Worm (Caenorhabditis elegans): Measurements from ENCODE around the gene C16C10.2.

ce11 chrIII:4196301-4196987 is 18.0 kb upstream of the C16C10.2 start:
- no peak for TF ChIP-seq tbp1 (GFP tag; optimal IDR thresholded peaks at IDR 0.05)
- TF ChIP-seq fkh-3 (tag; optimal IDR thresholded peaks at IDR 0.05) = no peak
- no peak for TF ChIP-seq somi-1 (GFP tag; optimal IDR thresholded peaks at IDR 0.05)
- no peak for TF ChIP-seq pha-4 (tag; optimal IDR thresholded peaks at IDR 0.05)
- TF ChIP-seq F33H1.4 (GFP tag; IDR thresholded peaks at IDR 0.05) = no peak
- no peak for TF ChIP-seq madf-8 (GFP tag; conservative IDR thresholded peaks at IDR 0.05)
- no peak for TF ChIP-seq B0261.1 (tag; optimal IDR thresholded peaks at IDR 0.05)
- TF ChIP-seq F49E8.2 (tag; optimal IDR thresholded peaks at IDR 0.05; ENCODE audit: insufficient read depth) = no peak
- TF ChIP-seq egl-18 (GFP tag; IDR thresholded peaks at IDR 0.05) = no peak
- no peak for TF ChIP-seq egl-44 (GFP tag; IDR thresholded peaks at IDR 0.05)
- TF ChIP-seq nfyb-1 (GFP tag; IDR thresholded peaks at IDR 0.05) = no peak
- TF ChIP-seq ztf-26 (tag; optimal IDR thresholded peaks at IDR 0.05) = no peak
